Fruit fly (Drosophila melanogaster): Measurements from ENCODE around the gene CG3330.

The CG3330 gene

dm6 chr3R:27293065-27293464 is 37.6 kb downstream of the CG3330 start (continued):
- TF ChIP-seq az2 (GFP tag; optimal IDR thresholded peaks at IDR 0.05): no peak
- no peak for TF ChIP-seq otp (GFP tag; IDR thresholded peaks at IDR 0.05)
- no peak for TF ChIP-seq Nf-YB (GFP tag; optimal IDR thresholded peaks at IDR 0.05)
- no peak for TF ChIP-seq CG12391 (tag; optimal IDR thresholded peaks at IDR 0.05)
- TF ChIP-seq abd-A (tag; optimal IDR thresholded peaks at IDR 0.05): peak; percentile 31
- no peak for TF ChIP-seq ato (GFP tag; IDR thresholded peaks at IDR 0.05; ENCODE audit: partially characterized antibody)
- no peak for TF ChIP-seq CG18619 (GFP tag; optimal IDR thresholded peaks at IDR 0.05)
- TF ChIP-seq chm (GFP tag; IDR thresholded peaks at IDR 0.05): no peak
- no peak for TF ChIP-seq bsh (GFP tag; optimal IDR thresholded peaks at IDR 0.05)
- TF ChIP-seq CG11247 (GFP tag; IDR thresholded peaks at IDR 0.05): no peak
- peak; percentile 56; the same call in 1 of the 3 replicates for TF ChIP-seq sr (GFP tag; IDR thresholded peaks at IDR 0.05)
- TF ChIP-seq Lpt (GFP tag; optimal IDR thresholded peaks at IDR 0.05): no peak
- no peak for TF ChIP-seq CG33557 (GFP tag; optimal IDR thresholded peaks at IDR 0.05)
- no peak for TF ChIP-seq CG6813 (GFP tag; optimal IDR thresholded peaks at IDR 0.05)
- no peak for TF ChIP-seq slbo (GFP tag; IDR thresholded peaks at IDR 0.05)
- no peak for TF ChIP-seq btn (GFP tag; optimal IDR thresholded peaks at IDR 0.05)
- no peak for TF ChIP-seq CG15011 (GFP tag; optimal IDR thresholded peaks at IDR 0.05)
- TF ChIP-seq CG10321 (GFP tag; IDR thresholded peaks at IDR 0.05): no peak
- no peak for TF ChIP-seq sens (GFP tag)
- no peak for TF ChIP-seq CG10979 (tag; optimal IDR thresholded peaks at IDR 0.05)
- no peak for TF ChIP-seq bab2 (GFP tag; optimal IDR thresholded peaks at IDR 0.05)
- TF ChIP-seq mirr (GFP tag; optimal IDR thresholded peaks at IDR 0.05): peak; percentile 6
- TF ChIP-seq fd64A (GFP tag; optimal IDR thresholded peaks at IDR 0.05): no peak

dm6 chr3R:27292159-27292880 is 38.4 kb downstream of the CG3330 start, which contains the start of gene CG3348:
Gene CG3348 (minus strand): TSS chr3R:27292209.
- TF ChIP-seq Blimp-1 (GFP tag; optimal IDR thresholded peaks at IDR 0.05) (peak; percentile 66), CG18764 (GFP tag; optimal IDR thresholded peaks at IDR 0.05) (peak; percentile 4), ken (GFP tag; IDR thresholded peaks at IDR 0.05) (no peak), dmrt99B (tag; optimal IDR thresholded peaks at IDR 0.05) (peak; percentile 71), CG11504 (tag; optimal IDR thresholded peaks at IDR 0.05) (peak; percentile 78), cg (GFP tag; optimal IDR thresholded peaks at IDR 0.05) (no peak), wdn (GFP tag; IDR thresholded peaks at IDR 0.05) (peak; percentile 71), CG10274 (GFP tag; optimal IDR thresholded peaks at IDR 0.05) (peak; percentile 56), slp2 (GFP tag; optimal IDR thresholded peaks at IDR 0.05) (peak; percentile 12), lov (optimal IDR thresholded peaks at IDR 0.05) (no peak), lov (GFP tag; IDR thresholded peaks at IDR 0.05) (no peak), corto (GFP tag; optimal IDR thresholded peaks at IDR 0.05) (no peak), CG14050 (GFP tag; IDR thresholded peaks at IDR 0.05) (0 out of 3 replicates have a peak, but pooled peaks have one; percentile 14), Gsc (GFP tag; IDR thresholded peaks at IDR 0.05) (no peak), seq (GFP tag; IDR thresholded peaks at IDR 0.05) (peak; percentile 68), peb (GFP tag; IDR thresholded peaks at IDR 0.05) (no peak), CG10959 (GFP tag; IDR thresholded peaks at IDR 0.05) (no peak), Dip2 (GFP tag; IDR thresholded peaks at IDR 0.05) (no peak), Gug (GFP tag; IDR thresholded peaks at IDR 0.05) (peak; percentile 24; the same call in 1 of the 4 replicates), TFAM (GFP tag; optimal IDR thresholded peaks at IDR 0.05) (no peak), Jarid2 (GFP tag; optimal IDR thresholded peaks at IDR 0.05) (no peak), CG6683 (GFP tag; optimal IDR thresholded peaks at IDR 0.05) (no peak), h (optimal IDR thresholded peaks at IDR 0.05) (no peak), CG9817 (tag; optimal IDR thresholded peaks at IDR 0.05) (peak; percentile 82), gro (GFP tag; optimal IDR thresholded peaks at IDR 0.05) (peak; percentile 53), CG31365 (tag; optimal IDR thresholded peaks at IDR 0.05) (no peak), Bgb (GFP tag; IDR thresholded peaks at IDR 0.05; ENCODE audit: partially characterized antibody) (no peak), Fer3 (tag; optimal IDR thresholded peaks at IDR 0.05) (peak; percentile 89), CG10321 (GFP tag; IDR thresholded peaks at IDR 0.05) (no peak)

Data from whole organism, embryonic.